Worm (Caenorhabditis elegans): ENCODE results near the gene spds-1.

DNA sequence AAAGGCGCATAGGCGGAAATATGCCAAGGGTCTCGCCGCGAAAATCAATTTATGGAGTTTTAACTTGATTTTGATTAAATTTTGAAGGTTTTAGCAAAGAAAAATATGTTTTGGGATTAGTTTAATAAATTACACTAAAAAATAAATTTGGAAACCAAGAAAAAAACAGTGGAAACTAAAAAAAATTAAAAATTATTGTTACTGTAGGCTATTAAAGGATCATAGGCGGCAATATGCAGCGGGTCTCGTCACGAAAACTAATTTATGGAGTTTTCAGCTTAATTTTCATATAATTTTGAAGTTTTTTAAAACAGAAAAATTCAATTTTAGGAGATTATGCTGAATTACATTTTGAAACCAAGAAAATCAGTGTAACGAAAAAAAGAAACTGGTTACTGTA is 2.0 kb downstream of the spds-1 start:
- TF ChIP-seq lsy-2 (tag; optimal IDR thresholded peaks at IDR 0.05) (no peak), ZK546.5 (tag; optimal IDR thresholded peaks at IDR 0.05) (no peak), nhr-77 (tag; optimal IDR thresholded peaks at IDR 0.05) (no peak), mdl-1 (tag; optimal IDR thresholded peaks at IDR 0.05) (no peak), unc-39 (tag; optimal IDR thresholded peaks at IDR 0.05) (no peak), egl-27 (tag; optimal IDR thresholded peaks at IDR 0.05) (no peak), ztf-4 (tag; optimal IDR thresholded peaks at IDR 0.05) (no peak), ama-1 (optimal IDR thresholded peaks at IDR 0.05) (no peak), nhr-11 (tag; optimal IDR thresholded peaks at IDR 0.05) (no peak), sma-9 (GFP tag; optimal IDR thresholded peaks at IDR 0.05) (no peak), sma-9 (tag; optimal IDR thresholded peaks at IDR 0.05) (no peak)
